Fruit fly (Drosophila melanogaster) whole organism, wandering third instar larva: Measurements from ENCODE around the gene Pak3.

Experiments used
- Dif ChIP-seq: fragments of 200-275, 200-300 bp; sonication (Bioruptor generic); optimal IDR thresholded peaks from 2 replicates; lab custom pipeline; 2018; ENCODE audit warnings: missing biosample characterization, missing genetic modification characterization; ENCODE audit not compliant: partially characterized antibody
- Hr83 ChIP-seq: fragments of 200-300 bp; sonication (Bioruptor generic); optimal IDR thresholded peaks from 2 replicates; lab custom pipeline; 2016; ENCODE audit warnings: missing biosample characterization, mild to moderate bottlenecking, missing genetic modification characterization, moderate library complexity; ENCODE audit not compliant: poor library complexity, severe bottlenecking
- Myc ChIP-seq: fragments of >200 bp; optimal IDR thresholded peaks from 2 replicates; lab custom pipeline; 2017
- dmrt93B ChIP-seq: fragments of 200-800 bp; sonication (Bioruptor generic); optimal IDR thresholded peaks from 2 replicates; lab custom pipeline; 2018; ENCODE audit warnings: missing biosample characterization, mild to moderate bottlenecking, missing genetic modification characterization
- fru ChIP-seq: fragments of 200-800 bp; sonication (Bioruptor generic); optimal IDR thresholded peaks from 3 replicates; lab custom pipeline; 2016; ENCODE audit warnings: missing biosample characterization, mild to moderate bottlenecking, missing genetic modification characterization
- lola ChIP-seq: fragments of >200 bp; optimal IDR thresholded peaks from 2 replicates; lab custom pipeline; 2017; ENCODE audit warnings: missing biosample characterization, missing genetic modification characterization
- pan ChIP-seq: fragments of >200 bp; optimal IDR thresholded peaks from 2 replicates; lab custom pipeline; 2017
- psq ChIP-seq: fragments of 200-800 bp; sonication (Bioruptor generic); optimal IDR thresholded peaks from 3 replicates; lab custom pipeline; 2017; ENCODE audit warnings: missing biosample characterization, mild to moderate bottlenecking, missing genetic modification characterization, moderate library complexity
- sage ChIP-seq: fragments of 200-800 bp; sonication (Bioruptor generic); optimal IDR thresholded peaks from 2 replicates; lab custom pipeline; 2016; ENCODE audit warnings: missing biosample characterization, mild to moderate bottlenecking, missing genetic modification characterization

dm6 chr3R:16427520-16427919 is 26.1 kb downstream of the Pak3 start:
- TF ChIP-seq fru (GFP tag; lab: Kevin White, UChicago) = no peak
- TF ChIP-seq dmrt93B = no peak
- no peak for TF ChIP-seq pan
- TF ChIP-seq Myc = no peak
- TF ChIP-seq sage (GFP tag; lab: Kevin White, UChicago) = no peak
- no peak for TF ChIP-seq lola (GFP tag; lab: Kevin White, UChicago)
- no peak for TF ChIP-seq Dif (GFP tag; lab: Kevin White, UChicago)
- no peak for TF ChIP-seq Hr83 (GFP tag; lab: Kevin White, UChicago)
- no peak for TF ChIP-seq psq
